Worm (Caenorhabditis elegans) whole organism, L4 larva: ENCODE data around the gene F22B5.10.

Experiments
- F37D6.2 ChIP-seq: sonication (generic microtip); optimal IDR thresholded peaks from 2 replicates; lab custom pipeline; 2016; ENCODE audit warnings: mild to moderate bottlenecking, missing genetic modification characterization, missing compliant biosample characterization
- R02D3.7 ChIP-seq: fragments of 150-350 bp; sonication (generic microtip); optimal IDR thresholded peaks from 3 replicates; lab custom pipeline; 2014; ENCODE audit warnings: missing biosample characterization, missing genetic modification characterization
- T26A8.4 ChIP-seq: fragments of 200-800 bp; sonication (Bioruptor generic); IDR thresholded peaks from 2 replicates; pipeline ENCODE4 v1.3.6; 2022; ENCODE audit warnings: missing genetic modification characterization, missing compliant biosample characterization
- ama-1 ChIP-seq: fragments of 150-350 bp; optimal IDR thresholded peaks from 2 replicates; lab custom pipeline; 2014; ENCODE audit warnings: inconsistent platforms, mixed read lengths
- arid-1 ChIP-seq: fragments of 200-800 bp; sonication (Bioruptor generic); conservative IDR thresholded peaks from 2 replicates; pipeline ENCODE4 v1.3.6; 2022; ENCODE audit warnings: missing genetic modification reagents, missing genetic modification characterization, missing compliant biosample characterization
- ceh-20 ChIP-seq: fragments of 200-800 bp; sonication (Bioruptor generic); IDR thresholded peaks from 2 replicates; pipeline ENCODE4 v1.3.6; 2022; ENCODE audit warnings: missing genetic modification reagents, missing genetic modification characterization, missing compliant biosample characterization
- ceh-44 ChIP-seq: fragments of 200-800 bp; sonication (Bioruptor generic); IDR thresholded peaks from 2 replicates; pipeline ENCODE4 v1.3.6; 2022; ENCODE audit warnings: missing genetic modification reagents, missing genetic modification characterization, missing compliant biosample characterization
- ceh-82 ChIP-seq: sonication (generic microtip); optimal IDR thresholded peaks from 2 replicates; lab custom pipeline; 2017; ENCODE audit warnings: missing biosample characterization, missing genetic modification characterization
- cey-2 ChIP-seq: sonication (generic microtip); optimal IDR thresholded peaks from 3 replicates; lab custom pipeline; 2017; ENCODE audit warnings: missing genetic modification characterization, mild to moderate bottlenecking, missing compliant biosample characterization, antibody characterized with exemption, borderline replicate concordance; ENCODE audit not compliant: insufficient read depth
- ctbp-1 ChIP-seq: fragments of 200-800 bp; sonication (Bioruptor generic); IDR thresholded peaks from 2 replicates; pipeline ENCODE4 v1.3.6; 2022; ENCODE audit warnings: missing genetic modification reagents, missing genetic modification characterization, missing compliant biosample characterization
- daf-8 ChIP-seq: fragments of 200-800 bp; sonication (Bioruptor generic); IDR thresholded peaks from 2 replicates; pipeline ENCODE4 v1.3.6; 2022; ENCODE audit warnings: missing genetic modification characterization, missing compliant biosample characterization
- dmd-8 ChIP-seq: fragments of 200-800 bp; sonication (Bioruptor generic); IDR thresholded peaks from 2 replicates; pipeline ENCODE4 v1.3.6; 2022; ENCODE audit warnings: missing genetic modification characterization, missing compliant biosample characterization
- dmd-9 ChIP-seq: fragments of 200-800 bp; sonication (Bioruptor generic); IDR thresholded peaks from 2 replicates; pipeline ENCODE4 v1.3.6; 2022; ENCODE audit warnings: missing genetic modification reagents, missing genetic modification characterization, missing compliant biosample characterization
- dve-1 ChIP-seq: sonication (generic microtip); optimal IDR thresholded peaks from 2 replicates; lab custom pipeline; 2017; ENCODE audit warnings: antibody characterized with exemption, mild to moderate bottlenecking, missing genetic modification characterization, missing compliant biosample characterization; ENCODE audit not compliant: insufficient read depth
- fos-1 ChIP-seq: fragments of 150-350 bp; optimal IDR thresholded peaks from 2 replicates; lab custom pipeline; 2014; ENCODE audit warnings: missing biosample characterization, missing genetic modification characterization
- hif-1 ChIP-seq, 2 experiments: sonication (generic microtip); optimal IDR thresholded peaks; 2 replicates each; lab custom pipeline; 2016 to 2017; ENCODE audit warnings: missing compliant biosample characterization in 2 of 2, missing genetic modification characterization in 2 of 2, missing genetic modification reagents in 2 of 2, missing genotype in 2 of 2, mild to moderate bottlenecking in 1 of 2
- hmg-1.1 ChIP-seq: fragments of 200-800 bp; sonication (Bioruptor generic); IDR thresholded peaks from 2 replicates; pipeline ENCODE4 v1.3.6; 2022; ENCODE audit warnings: missing genetic modification reagents, missing genetic modification characterization, missing compliant biosample characterization
- jun-1 ChIP-seq: fragments of 150-350 bp; optimal IDR thresholded peaks from 2 replicates; lab custom pipeline; 2014; ENCODE audit warnings: missing biosample characterization, missing genetic modification reagents, missing genetic modification characterization
- lim-7 ChIP-seq: fragments of 200-800 bp; sonication (Bioruptor generic); IDR thresholded peaks from 2 replicates; pipeline ENCODE4 v1.3.6; 2022; ENCODE audit warnings: missing genetic modification characterization, missing compliant biosample characterization
- lin-15B ChIP-seq: fragments of 150-350 bp; sonication (generic microtip); optimal IDR thresholded peaks from 3 replicates; lab custom pipeline; 2014; ENCODE audit warnings: missing biosample characterization, missing genetic modification characterization
- lin-29 ChIP-seq: fragments of 200-800 bp; sonication (Bioruptor generic); IDR thresholded peaks from 2 replicates; pipeline ENCODE4 v1.3.6; 2022; ENCODE audit warnings: missing genetic modification reagents, missing genetic modification characterization, missing compliant biosample characterization
- lin-38 ChIP-seq: fragments of 200-800 bp; sonication (Bioruptor generic); IDR thresholded peaks from 2 replicates; pipeline ENCODE4 v1.3.6; 2022; ENCODE audit warnings: missing genetic modification reagents, missing genetic modification characterization, missing compliant biosample characterization
- mdl-1 ChIP-seq, 2 experiments: fragments of 150-350 bp in 1 of 2; sonication (generic microtip) in 1 of 2; optimal IDR thresholded peaks; 2 replicates each; lab custom pipeline; 2014 to 2017; ENCODE audit warnings: missing biosample characterization in 2 of 2, missing genetic modification characterization in 2 of 2
- mdt-29 ChIP-seq: fragments of 200-800 bp; sonication (Bioruptor generic); IDR thresholded peaks from 2 replicates; pipeline ENCODE4 v1.3.6; 2022; ENCODE audit warnings: missing genetic modification reagents, missing genetic modification characterization, missing compliant biosample characterization
- mep-1 ChIP-seq: fragments of 150-350 bp; sonication (generic microtip); optimal IDR thresholded peaks from 3 replicates; lab custom pipeline; 2014; ENCODE audit warnings: missing biosample characterization, missing genetic modification characterization
- mxl-2 ChIP-seq: fragments of 200-800 bp; sonication (Bioruptor generic); conservative IDR thresholded peaks from 2 replicates; pipeline ENCODE4 v1.3.6; 2022; ENCODE audit warnings: missing genetic modification reagents, missing genetic modification characterization, missing compliant biosample characterization
- mxl-3 ChIP-seq: fragments of 200-800 bp; sonication (Bioruptor generic); optimal IDR thresholded peaks from 2 replicates; lab custom pipeline; 2018; ENCODE audit warnings: mild to moderate bottlenecking, missing genetic modification characterization, missing compliant biosample characterization
- nhr-10 ChIP-seq: fragments of 150-350 bp; optimal IDR thresholded peaks from 2 replicates; lab custom pipeline; 2014; ENCODE audit warnings: missing biosample characterization, missing genetic modification characterization
- nhr-11 ChIP-seq: fragments of 150-350 bp; optimal IDR thresholded peaks from 2 replicates; lab custom pipeline; 2014; ENCODE audit warnings: missing biosample characterization, missing genetic modification characterization
- nhr-111 ChIP-seq: fragments of 200-800 bp; sonication (Bioruptor generic); optimal IDR thresholded peaks from 2 replicates; lab custom pipeline; 2018; ENCODE audit warnings: mild to moderate bottlenecking, missing genetic modification characterization, missing compliant biosample characterization
- nhr-237 ChIP-seq: sonication (generic microtip); optimal IDR thresholded peaks from 2 replicates; lab custom pipeline; 2017; ENCODE audit warnings: missing biosample characterization, missing genetic modification characterization
- nhr-25 ChIP-seq: sonication (generic microtip); optimal IDR thresholded peaks from 2 replicates; lab custom pipeline; 2017; ENCODE audit warnings: missing genetic modification characterization, mild to moderate bottlenecking, missing compliant biosample characterization, antibody characterized with exemption, moderate library complexity, borderline replicate concordance; ENCODE audit not compliant: insufficient read depth
- nhr-28 ChIP-seq: fragments of 150-350 bp; optimal IDR thresholded peaks from 2 replicates; lab custom pipeline; 2014; ENCODE audit warnings: missing biosample characterization, missing genetic modification characterization
- nhr-41 ChIP-seq: fragments of 200-800 bp; sonication (Bioruptor generic); IDR thresholded peaks from 2 replicates; pipeline ENCODE4 v1.3.6; 2022; ENCODE audit warnings: missing genetic modification reagents, missing genetic modification characterization, missing compliant biosample characterization
- nhr-42 ChIP-seq: fragments of 200-800 bp; sonication (Bioruptor generic); IDR thresholded peaks from 2 replicates; pipeline ENCODE4 v1.3.6; 2022; ENCODE audit warnings: missing genetic modification characterization, missing compliant biosample characterization
- nhr-76 ChIP-seq: fragments of 150-350 bp; optimal IDR thresholded peaks from 2 replicates; lab custom pipeline; 2014; ENCODE audit warnings: missing biosample characterization, missing genetic modification characterization
- pqm-1 ChIP-seq: sonication (generic microtip); optimal IDR thresholded peaks from 2 replicates; lab custom pipeline; 2017; ENCODE audit warnings: missing biosample characterization, missing genetic modification characterization
- saeg-2 ChIP-seq: fragments of 200-800 bp; sonication (Bioruptor generic); IDR thresholded peaks from 2 replicates; pipeline ENCODE4 v1.3.6; 2022; ENCODE audit warnings: missing genetic modification reagents, missing genetic modification characterization, missing compliant biosample characterization
- set-16 ChIP-seq: fragments of 200-800 bp; sonication (Bioruptor generic); IDR thresholded peaks from 2 replicates; pipeline ENCODE4 v1.3.6; 2022; ENCODE audit warnings: missing genetic modification reagents, missing genetic modification characterization, missing compliant biosample characterization
- snpc-1.2 ChIP-seq: fragments of 200-800 bp; sonication (Bioruptor generic); IDR thresholded peaks from 2 replicates; pipeline ENCODE4 v1.3.6; 2022; ENCODE audit warnings: missing genetic modification reagents, missing genetic modification characterization, missing compliant biosample characterization
- spr-1 ChIP-seq: sonication (generic microtip); optimal IDR thresholded peaks from 2 replicates; lab custom pipeline; 2016; ENCODE audit warnings: mild to moderate bottlenecking, missing genetic modification characterization, missing compliant biosample characterization
- tag-97 ChIP-seq: fragments of 200-800 bp; sonication (Bioruptor generic); IDR thresholded peaks from 2 replicates; pipeline ENCODE4 v1.3.6; 2022; ENCODE audit warnings: missing genetic modification characterization, missing compliant biosample characterization
- tra-1 ChIP-seq: fragments of 200-800 bp; sonication (Bioruptor generic); IDR thresholded peaks from 2 replicates; pipeline ENCODE4 v1.3.6; 2022; ENCODE audit warnings: missing genetic modification reagents, missing genetic modification characterization, missing compliant biosample characterization
- unc-130 ChIP-seq: sonication (generic microtip); optimal IDR thresholded peaks from 2 replicates; lab custom pipeline; 2016; ENCODE audit warnings: missing genetic modification reagents, missing genetic modification characterization, missing compliant biosample characterization
- unc-39 ChIP-seq: sonication (generic microtip); optimal IDR thresholded peaks from 2 replicates; lab custom pipeline; 2017; ENCODE audit warnings: missing biosample characterization, missing genetic modification characterization
- vab-7 ChIP-seq: fragments of 200-800 bp; sonication (Bioruptor generic); IDR thresholded peaks from 2 replicates; pipeline ENCODE4 v1.3.6; 2022; ENCODE audit warnings: missing genetic modification reagents, missing genetic modification characterization, missing compliant biosample characterization
- zfp-2 ChIP-seq: sonication (generic microtip); optimal IDR thresholded peaks from 2 replicates; lab custom pipeline; 2016; ENCODE audit warnings: mild to moderate bottlenecking, missing genetic modification characterization, missing compliant biosample characterization
- zfp-3 ChIP-seq: fragments of 200-800 bp; sonication (Bioruptor generic); conservative IDR thresholded peaks from 2 replicates; pipeline ENCODE4 v1.3.6; 2022; ENCODE audit warnings: missing genetic modification reagents, missing genetic modification characterization, missing compliant biosample characterization
- zip-11 ChIP-seq: fragments of 200-800 bp; sonication (Bioruptor generic); IDR thresholded peaks from 2 replicates; pipeline ENCODE4 v1.3.6; 2022; ENCODE audit warnings: missing genetic modification characterization, missing compliant biosample characterization

F22B5.10 gene

ce11 chrII:8440792-8441191 is 26.2 kb upstream of the F22B5.10 start (continued):
- TF ChIP-seq nhr-76 (no peak), spr-1 (no peak), R02D3.7 (tag; lab: Kevin White, UChicago) (no peak)

ce11 chrII:8441519-8441918 is 25.5 kb upstream of the F22B5.10 start:
- TF ChIP-seq nhr-10 (tag; lab: Kevin White, UChicago) (no peak), lin-38 (GFP tag; lab: Robert Waterston, UW) (peak; percentile 85), zip-11 (GFP tag; lab: Robert Waterston, UW) (no peak), snpc-1.2 (GFP tag; lab: Robert Waterston, UW) (peak; percentile 85), dmd-8 (GFP tag; lab: Robert Waterston, UW) (peak; percentile 99), unc-39 (tag; lab: Kevin White, UChicago) (no peak), T26A8.4 (GFP tag; lab: Robert Waterston, UW) (peak; percentile 81), tag-97 (GFP tag; lab: Robert Waterston, UW) (no peak), dve-1 (tag; lab: Kevin White, UChicago) (no peak), nhr-41 (GFP tag; lab: Robert Waterston, UW) (0 out of 2 replicates have a peak, but pooled peaks have one; percentile 66), ceh-44 (no peak), set-16 (GFP tag; lab: Robert Waterston, UW) (no peak), dmd-9 (GFP tag; lab: Robert Waterston, UW) (peak; percentile 72), lim-7 (GFP tag; lab: Robert Waterston, UW) (peak; percentile 96), jun-1 (tag; lab: Kevin White, UChicago) (no peak), saeg-2 (GFP tag; lab: Robert Waterston, UW) (peak; percentile 31; the same call in 1 of the 2 replicates), lin-15B (no peak), cey-2 (no peak), nhr-76 (no peak), mdl-1 (tag; optimal IDR thresholded peaks at IDR 0.05; lab: Kevin White, UChicago) (no peak), ceh-20 (peak; percentile 71; the same call in 1 of the 2 replicates), nhr-42 (peak; percentile 82; the same call in 1 of the 2 replicates), ama-1 (peak; percentile 42), unc-130 (GFP tag; lab: Kevin White, UChicago) (peak; percentile 38), F37D6.2 (tag; lab: Kevin White, UChicago) (no peak), mep-1 (no peak), pqm-1 (tag; lab: Kevin White, UChicago) (no peak), daf-8 (peak; percentile 72; the same call in 1 of the 2 replicates), lin-29 (peak; percentile 7; the same call in 1 of the 2 replicates), fos-1 (tag; lab: Kevin White, UChicago) (no peak), tra-1 (GFP tag; lab: Robert Waterston, UW) (peak; percentile 79), vab-7 (GFP tag; lab: Robert Waterston, UW) (peak; percentile 73; the same call in 1 of the 2 replicates), nhr-111 (GFP tag; lab: Kevin White, UChicago) (peak; percentile 75), ctbp-1 (GFP tag; lab: Robert Waterston, UW) (peak; percentile 80), hif-1 (tag; optimal IDR thresholded peaks at IDR 0.05; lab: Kevin White, UChicago) (peak in 1 of 2 experiments; percentile 35), zfp-2 (tag; lab: Kevin White, UChicago) (no peak), mdt-29 (peak; percentile 69; the same call in 1 of the 2 replicates), arid-1 (GFP tag; lab: Robert Waterston, UW) (peak; percentile 96), mxl-2 (0 out of 2 replicates have a peak, but pooled peaks have one; percentile 54), ceh-82 (tag; lab: Kevin White, UChicago) (no peak), zfp-3 (GFP tag; lab: Robert Waterston, UW) (peak; percentile 79; the same call in 1 of the 2 replicates), mxl-3 (GFP tag; lab: Kevin White, UChicago) (peak; percentile 50), hmg-1.1 (GFP tag; lab: Robert Waterston, UW) (peak; percentile 50), nhr-11 (tag; lab: Kevin White, UChicago) (no peak), nhr-237 (tag; lab: Kevin White, UChicago) (no peak), R02D3.7 (tag; lab: Kevin White, UChicago) (peak; percentile 21), nhr-25 (tag; lab: Kevin White, UChicago) (peak; percentile 9), nhr-28 (no peak)
